Worm (Caenorhabditis elegans): ENCODE data around the gene ZK1240.3.

The ZK1240.3 gene

ce11 chrII:2354476-2354875 is 34.3 kb downstream of the ZK1240.3 start, which contains the start of gene F43C11.2:
Gene F43C11.2, plus strand, starts transcription at chrII:2354776.
- no peak for TF ChIP-seq unc-62 (GFP tag; optimal IDR thresholded peaks at IDR 0.05)

- TF ChIP-seq unc-62 (GFP tag; optimal IDR thresholded peaks at IDR 0.05), result no peak
Measured at ce11 chrII:2356795-2357194, 36.7 kb downstream of the ZK1240.3 start, which contains the start of gene F43C11.1. Gene F43C11.1, plus strand, starts transcription at chrII:2357095.

- no peak for TF ChIP-seq unc-62 (GFP tag; optimal IDR thresholded peaks at IDR 0.05)
Measured at ce11 chrII:2359965-2360364, 39.8 kb downstream of the ZK1240.3 start, which contains the start of gene F43C11.16. Gene F43C11.16, minus strand, starts transcription at chrII:2360065.

ce11 chrII:2363673-2364072 is 43.5 kb downstream of the ZK1240.3 start, which contains the start of gene F43C11.11:
Gene F43C11.11, minus strand, starts transcription at chrII:2363773.
- no peak for TF ChIP-seq unc-62 (GFP tag; optimal IDR thresholded peaks at IDR 0.05)

- no peak for TF ChIP-seq unc-62 (GFP tag; optimal IDR thresholded peaks at IDR 0.05)
Measured at ce11 chrII:2366623-2367365, 46.7 kb downstream of the ZK1240.3 start, which contains the start of the genes F43C11.12 and F16G10.5. Gene F43C11.12, minus strand, starts transcription at chrII:2366723. Gene F16G10.5, plus strand, starts transcription at chrII:2367315.

ce11 chrII:2368956-2369355 is 48.8 kb downstream of the ZK1240.3 start, which contains the start of gene hpo-25:
Gene hpo-25, plus strand, starts transcription at chrII:2369256.
- TF ChIP-seq unc-62 (GFP tag; optimal IDR thresholded peaks at IDR 0.05), result no peak
